Fruit fly (Drosophila melanogaster): Measurements from ENCODE around the gene CG13282.

Gene CG13282

dm6 chr2L:16824905-16825333 is 9.4 kb downstream of the CG13282 start, which contains the start of gene Cse1 (continued):
- TF ChIP-seq disco-r (GFP tag; optimal IDR thresholded peaks at IDR 0.05) = no peak
- no peak for TF ChIP-seq CG12236 (GFP tag; optimal IDR thresholded peaks at IDR 0.05)
- no peak for TF ChIP-seq Ravus (GFP tag; IDR thresholded peaks at IDR 0.05)
- TF ChIP-seq CG2712 (tag; optimal IDR thresholded peaks at IDR 0.05) = no peak
- peak; percentile 70 for TF ChIP-seq sna (GFP tag; IDR thresholded peaks at IDR 0.05; ENCODE audit: partially characterized antibody)
- no peak for TF ChIP-seq CG4617 (GFP tag; optimal IDR thresholded peaks at IDR 0.05; ENCODE audit: borderline replicate concordance)
- peak; percentile 47 for TF ChIP-seq CG15479 (GFP tag; optimal IDR thresholded peaks at IDR 0.05)
- no peak for TF ChIP-seq psq (GFP tag; optimal IDR thresholded peaks at IDR 0.05)
- TF ChIP-seq PHDP (tag; optimal IDR thresholded peaks at IDR 0.05) = no peak
- no peak for TF ChIP-seq dysf (GFP tag; IDR thresholded peaks at IDR 0.05)
- TF ChIP-seq Fer1 (GFP tag; optimal IDR thresholded peaks at IDR 0.05) = no peak
- TF ChIP-seq CG9932 (GFP tag; IDR thresholded peaks at IDR 0.05) = no peak
- TF ChIP-seq fd64A (GFP tag; optimal IDR thresholded peaks at IDR 0.05) = no peak
- no peak for TF ChIP-seq TFAM (GFP tag; optimal IDR thresholded peaks at IDR 0.05)
- no peak for TF ChIP-seq CG7271 (tag; optimal IDR thresholded peaks at IDR 0.05)
- no peak for TF ChIP-seq CG2202 (tag; optimal IDR thresholded peaks at IDR 0.05)
- TF ChIP-seq shn (GFP tag; optimal IDR thresholded peaks at IDR 0.05) = no peak
- TF ChIP-seq CG1832 (GFP tag; optimal IDR thresholded peaks at IDR 0.05) = no peak
- TF ChIP-seq CG14860 (GFP tag; IDR thresholded peaks at IDR 0.05; ENCODE audit: partially characterized antibody) = no peak; the same call in 2 of the 3 replicates
- no peak for TF ChIP-seq Max (GFP tag; optimal IDR thresholded peaks at IDR 0.05)
- no peak for TF ChIP-seq CG4360 (GFP tag; IDR thresholded peaks at IDR 0.05)
- no peak for TF ChIP-seq maf-S (GFP tag; optimal IDR thresholded peaks at IDR 0.05)
- TF ChIP-seq Doc3 (GFP tag; IDR thresholded peaks at IDR 0.05; ENCODE audit: partially characterized antibody) = 0 out of 3 replicates have a peak, but pooled peaks have one; percentile 40
- TF ChIP-seq HmgD (GFP tag; optimal IDR thresholded peaks at IDR 0.05) = no peak
- no peak for TF ChIP-seq gem (tag; optimal IDR thresholded peaks at IDR 0.05)
- TF ChIP-seq Neu2 (GFP tag; optimal IDR thresholded peaks at IDR 0.05; ENCODE audit: borderline replicate concordance) = no peak
- no peak for TF ChIP-seq Gsc (GFP tag; IDR thresholded peaks at IDR 0.05)
- TF ChIP-seq Bdp1 (GFP tag; optimal IDR thresholded peaks at IDR 0.05) = no peak
- TF ChIP-seq Adf1 (GFP tag; IDR thresholded peaks at IDR 0.05) = no peak
- TF ChIP-seq CG8359 (GFP tag; optimal IDR thresholded peaks at IDR 0.05; ENCODE audit: borderline replicate concordance) = no peak
- no peak for TF ChIP-seq en (GFP tag; optimal IDR thresholded peaks at IDR 0.05)
- TF ChIP-seq CG11695 (GFP tag; IDR thresholded peaks at IDR 0.05) = no peak
- no peak for TF ChIP-seq Taf1 (GFP tag; IDR thresholded peaks at IDR 0.05)
- no peak for TF ChIP-seq Dbx (GFP tag; IDR thresholded peaks at IDR 0.05)
- TF ChIP-seq stc (GFP tag; IDR thresholded peaks at IDR 0.05) = no peak
- no peak for TF ChIP-seq CG10565 (GFP tag; optimal IDR thresholded peaks at IDR 0.05)
- TF ChIP-seq CG4854 (GFP tag; optimal IDR thresholded peaks at IDR 0.05) = no peak
- TF ChIP-seq HLH4C (GFP tag; IDR thresholded peaks at IDR 0.05; ENCODE audit: partially characterized antibody) = peak; percentile 50
- TF ChIP-seq Dfd (GFP tag; optimal IDR thresholded peaks at IDR 0.05) = no peak
- no peak for TF ChIP-seq CG12769 (tag; optimal IDR thresholded peaks at IDR 0.05)
- TF ChIP-seq Asciz (GFP tag; optimal IDR thresholded peaks at IDR 0.05) = no peak
- TF ChIP-seq CG11456 (GFP tag; IDR thresholded peaks at IDR 0.05) = no peak
- TF ChIP-seq NK7.1 (GFP tag; optimal IDR thresholded peaks at IDR 0.05) = no peak
- TF ChIP-seq hb (GFP tag; IDR thresholded peaks at IDR 0.05; ENCODE audit: partially characterized antibody) = peak; percentile 52; the same call in 1 of the 3 replicates
- TF ChIP-seq CG3065 (GFP tag; optimal IDR thresholded peaks at IDR 0.05) = no peak
- TF ChIP-seq ftz-f1 (GFP tag; optimal IDR thresholded peaks at IDR 0.05) = no peak
- TF ChIP-seq Scr (GFP tag; IDR thresholded peaks at IDR 0.05; ENCODE audit: partially characterized antibody) = peak; percentile 78
- TF ChIP-seq crp (GFP tag; optimal IDR thresholded peaks at IDR 0.05) = no peak
- no peak for TF ChIP-seq fd96Cb (tag; optimal IDR thresholded peaks at IDR 0.05)
- TF ChIP-seq Spps (tag; optimal IDR thresholded peaks at IDR 0.05) = no peak
- TF ChIP-seq esg (GFP tag; conservative IDR thresholded peaks at IDR 0.05) = no peak
